Worm (Caenorhabditis elegans) whole organism, L4 larva: ENCODE results near the gene C27A7.8.

Source experiments
- ZK546.5 ChIP-seq, 2 experiments: sonication (generic microtip); optimal IDR thresholded peaks; 2 replicates each; lab custom pipeline; 2017; ENCODE audit warnings: missing biosample characterization in 2 of 2, missing genetic modification characterization in 2 of 2
- skn-1 ChIP-seq: fragments of 150-350 bp; optimal IDR thresholded peaks from 2 replicates; lab custom pipeline; 2014; ENCODE audit warnings: missing biosample characterization, missing genetic modification characterization
- unc-39 ChIP-seq: sonication (generic microtip); optimal IDR thresholded peaks from 2 replicates; lab custom pipeline; 2017; ENCODE audit warnings: missing biosample characterization, missing genetic modification characterization
- unc-62 ChIP-seq, 3 experiments: fragments of 150-350 bp in 1 of 3; sonication (generic microtip); optimal IDR thresholded peaks in 2 of 3; peaks in 1 of 3; 1 replicate in 1 of 3; 2 replicates in 2 of 3; lab custom pipeline; 2014 to 2017; ENCODE audit warnings: missing biosample characterization in 3 of 3, missing genetic modification characterization in 3 of 3, missing genetic modification reagents in 3 of 3, missing genotype in 1 of 3

DNA sequence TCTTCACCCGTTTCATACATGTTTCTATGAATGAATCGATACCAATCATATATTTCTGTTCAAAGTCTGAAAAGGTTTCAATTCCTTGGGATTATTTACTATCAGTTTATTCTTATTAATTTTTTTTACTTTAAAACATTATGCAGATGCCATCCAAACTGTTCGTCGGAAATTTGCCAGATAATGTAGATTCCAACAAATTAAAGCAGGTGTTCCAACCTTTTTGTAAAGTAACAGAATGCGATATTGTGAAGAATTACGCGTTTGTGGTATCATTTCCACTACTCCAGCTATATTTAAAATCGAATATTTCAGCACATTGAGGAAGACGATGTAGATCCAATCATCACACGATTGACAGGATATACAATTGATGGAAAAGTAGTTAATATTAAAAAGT lies 39.2 kb downstream of the C27A7.8 start, which contains the start of gene rnp-1:
- TF ChIP-seq ZK546.5 (tag; optimal IDR thresholded peaks at IDR 0.05; lab: Kevin White, UChicago), result no peak
- no peak for TF ChIP-seq unc-39 (tag; lab: Kevin White, UChicago)
- TF ChIP-seq unc-62 (GFP tag; optimal IDR thresholded peaks at IDR 0.05 in 1 of 2; lab: Kevin White, UChicago), result no peak
- TF ChIP-seq unc-62 (tag; optimal IDR thresholded peaks at IDR 0.05; lab: Kevin White, UChicago), result no peak
- TF ChIP-seq skn-1, result no peak
